Worm (Caenorhabditis elegans) whole organism, L1 larva: ENCODE data around the gene R07B1.7.

Experiments
- C34B4.2 ChIP-seq: sonication (generic microtip); optimal IDR thresholded peaks from 2 replicates; lab custom pipeline; 2017; ENCODE audit warnings: mild to moderate bottlenecking, missing genetic modification characterization, missing compliant biosample characterization
- F16B12.6 ChIP-seq: fragments of 150-350 bp; optimal IDR thresholded peaks from 2 replicates; lab custom pipeline; 2014; ENCODE audit warnings: missing biosample characterization, missing genetic modification characterization
- aha-1 ChIP-seq: fragments of 150-350 bp; optimal IDR thresholded peaks from 2 replicates; lab custom pipeline; 2014; ENCODE audit warnings: missing biosample characterization, missing genetic modification characterization
- aly-2 ChIP-seq: fragments of 150-350 bp; optimal IDR thresholded peaks from 2 replicates; lab custom pipeline; 2014; ENCODE audit warnings: missing biosample characterization, missing genetic modification characterization
- ama-1 ChIP-seq: fragments of 150-350 bp; optimal IDR thresholded peaks from 2 replicates; lab custom pipeline; 2014
- ceh-63 ChIP-seq: fragments of 200-800 bp; sonication (Bioruptor generic); optimal IDR thresholded peaks from 2 replicates; lab custom pipeline; 2018; ENCODE audit warnings: mild to moderate bottlenecking, missing genetic modification characterization, missing compliant biosample characterization
- ces-1 ChIP-seq: fragments of 150-350 bp; optimal IDR thresholded peaks from 2 replicates; lab custom pipeline; 2014; ENCODE audit warnings: missing biosample characterization, missing genetic modification reagents, missing genetic modification characterization
- dpl-1 ChIP-seq, 3 experiments: fragments of 150-350 bp in 2 of 3; sonication (generic microtip) in 1 of 3; optimal IDR thresholded peaks; 2 replicates each; lab custom pipeline; 2014 to 2017; ENCODE audit warnings: missing biosample characterization in 3 of 3, missing genetic modification characterization in 3 of 3, missing genetic modification reagents in 3 of 3
- dsc-1 ChIP-seq: sonication (generic microtip); optimal IDR thresholded peaks from 2 replicates; lab custom pipeline; 2016; ENCODE audit warnings: mild to moderate bottlenecking, missing genetic modification characterization, missing compliant biosample characterization
- efl-3 ChIP-seq: fragments of 200-800 bp; sonication (Bioruptor generic); optimal IDR thresholded peaks from 2 replicates; lab custom pipeline; 2018; ENCODE audit warnings: mild to moderate bottlenecking, missing genetic modification characterization, missing compliant biosample characterization
- egl-13 ChIP-seq: sonication (generic microtip); optimal IDR thresholded peaks from 2 replicates; lab custom pipeline; 2016; ENCODE audit warnings: missing genotype, missing genetic modification reagents, missing genetic modification characterization, missing compliant biosample characterization
- elt-2 ChIP-seq: sonication (generic microtip); optimal IDR thresholded peaks from 2 replicates; lab custom pipeline; 2016; ENCODE audit warnings: missing genetic modification characterization, mild to moderate bottlenecking, inconsistent platforms, missing compliant biosample characterization, missing genetic modification reagents
- fkh-8 ChIP-seq: sonication (generic microtip); optimal IDR thresholded peaks from 2 replicates; lab custom pipeline; 2016; ENCODE audit warnings: mild to moderate bottlenecking, missing genetic modification characterization, missing compliant biosample characterization
- hlh-4 ChIP-seq: sonication (generic microtip); optimal IDR thresholded peaks from 2 replicates; lab custom pipeline; 2016; ENCODE audit warnings: mild to moderate bottlenecking, missing genetic modification characterization, missing compliant biosample characterization
- hpl-2 ChIP-seq: fragments of 150-350 bp; optimal IDR thresholded peaks from 2 replicates; lab custom pipeline; 2014; ENCODE audit warnings: missing biosample characterization, missing genetic modification reagents, missing genetic modification characterization
- isw-1 ChIP-seq: fragments of 200-800 bp; sonication (Bioruptor generic); IDR thresholded peaks from 2 replicates; pipeline ENCODE4 v1.3.6; 2022; ENCODE audit warnings: missing genetic modification characterization, missing compliant biosample characterization
- lin-13 ChIP-seq: fragments of 150-350 bp; optimal IDR thresholded peaks from 2 replicates; lab custom pipeline; 2014; ENCODE audit warnings: missing biosample characterization, missing genetic modification reagents, missing genetic modification characterization
- lin-14 ChIP-seq: fragments of 200-800 bp; sonication (Bioruptor generic); optimal IDR thresholded peaks from 2 replicates; lab custom pipeline; 2018; ENCODE audit warnings: mild to moderate bottlenecking, missing genetic modification characterization, moderate library complexity, missing compliant biosample characterization
- lin-15B ChIP-seq: fragments of 150-350 bp; sonication (generic microtip); optimal IDR thresholded peaks from 3 replicates; lab custom pipeline; 2014; ENCODE audit warnings: missing biosample characterization, missing genetic modification characterization
- lin-35 ChIP-seq, 2 experiments: fragments of 150-350 bp; optimal IDR thresholded peaks; 2 replicates each; lab custom pipeline; 2014; ENCODE audit warnings: missing biosample characterization in 2 of 2, missing genetic modification characterization in 2 of 2, missing genetic modification reagents in 2 of 2
- lir-3 ChIP-seq: sonication (generic microtip); optimal IDR thresholded peaks from 2 replicates; lab custom pipeline; 2016; ENCODE audit warnings: mild to moderate bottlenecking, missing genetic modification characterization, moderate library complexity, missing compliant biosample characterization; ENCODE audit not compliant: poor library complexity
- lsy-2 ChIP-seq, 2 experiments: fragments of 150-350 bp; optimal IDR thresholded peaks; 2 replicates each; lab custom pipeline; 2014; ENCODE audit warnings: missing biosample characterization in 2 of 2, missing genetic modification characterization in 2 of 2
- mab-9 ChIP-seq: fragments of 200-800 bp; sonication (Bioruptor generic); IDR thresholded peaks from 2 replicates; pipeline ENCODE4 v1.3.6; 2022; ENCODE audit warnings: missing genetic modification reagents, missing genetic modification characterization, missing compliant biosample characterization
- mef-2 ChIP-seq: fragments of 150-350 bp; optimal IDR thresholded peaks from 2 replicates; lab custom pipeline; 2014; ENCODE audit warnings: missing biosample characterization, missing genetic modification characterization
- mep-1 ChIP-seq: fragments of 150-350 bp; optimal IDR thresholded peaks from 2 replicates; lab custom pipeline; 2014; ENCODE audit warnings: missing biosample characterization, missing genetic modification characterization
- nhr-19 ChIP-seq: fragments of 200-800 bp; sonication (Bioruptor generic); conservative IDR thresholded peaks from 2 replicates; pipeline ENCODE4 v1.3.6; 2022; ENCODE audit warnings: missing genetic modification characterization, missing compliant biosample characterization
- nhr-20 ChIP-seq: sonication (generic microtip); optimal IDR thresholded peaks from 2 replicates; lab custom pipeline; 2016; ENCODE audit warnings: mild to moderate bottlenecking, missing genetic modification characterization, missing compliant biosample characterization
- nhr-47 ChIP-seq: sonication (generic microtip); optimal IDR thresholded peaks from 2 replicates; lab custom pipeline; 2016; ENCODE audit warnings: mild to moderate bottlenecking, missing genetic modification characterization, moderate library complexity, missing compliant biosample characterization
- nhr-71 ChIP-seq: sonication (generic microtip); optimal IDR thresholded peaks from 2 replicates; lab custom pipeline; 2016; ENCODE audit warnings: mild to moderate bottlenecking, missing genetic modification characterization, moderate library complexity, missing compliant biosample characterization
- nhr-76 ChIP-seq: sonication (generic microtip); optimal IDR thresholded peaks from 2 replicates; lab custom pipeline; 2017; ENCODE audit warnings: missing biosample characterization, missing genetic modification characterization
- nhr-84 ChIP-seq: sonication (generic microtip); optimal IDR thresholded peaks from 2 replicates; lab custom pipeline; 2017; ENCODE audit warnings: missing biosample characterization, missing genetic modification characterization
- nhr-85 ChIP-seq: sonication (generic microtip); peaks from one replicate; lab custom pipeline; 2016; ENCODE audit warnings: missing genetic modification characterization, inconsistent platforms, missing compliant biosample characterization
- pax-3 ChIP-seq: fragments of 200-800 bp; sonication (Bioruptor generic); optimal IDR thresholded peaks from 2 replicates; lab custom pipeline; 2018; ENCODE audit warnings: mild to moderate bottlenecking, missing genetic modification characterization, moderate library complexity, missing compliant biosample characterization
- pqm-1 ChIP-seq: sonication (generic microtip); optimal IDR thresholded peaks from 3 replicates; lab custom pipeline; 2017; ENCODE audit warnings: missing biosample characterization, missing genetic modification characterization
- skn-1 ChIP-seq: fragments of 150-350 bp; optimal IDR thresholded peaks from 2 replicates; lab custom pipeline; 2014; ENCODE audit warnings: missing biosample characterization, missing genetic modification characterization
- snu-23 ChIP-seq: sonication (generic microtip); optimal IDR thresholded peaks from 2 replicates; lab custom pipeline; 2016; ENCODE audit warnings: missing genetic modification characterization, missing compliant biosample characterization
- sox-4 ChIP-seq: sonication (generic microtip); optimal IDR thresholded peaks from 2 replicates; lab custom pipeline; 2016; ENCODE audit warnings: missing genetic modification characterization, missing compliant biosample characterization
- sup-37 ChIP-seq: fragments of 200-800 bp; sonication (Bioruptor generic); optimal IDR thresholded peaks from 2 replicates; lab custom pipeline; 2018; ENCODE audit warnings: mild to moderate bottlenecking, missing genetic modification characterization, missing compliant biosample characterization
- tbx-2 ChIP-seq: sonication (generic microtip); optimal IDR thresholded peaks from 2 replicates; lab custom pipeline; 2016; ENCODE audit warnings: missing genetic modification characterization, missing compliant biosample characterization
- tlp-1 ChIP-seq: fragments of 150-350 bp; optimal IDR thresholded peaks from 2 replicates; lab custom pipeline; 2014; ENCODE audit warnings: missing biosample characterization, missing genetic modification characterization
- unc-62 ChIP-seq: fragments of 150-350 bp; optimal IDR thresholded peaks from 2 replicates; lab custom pipeline; 2014; ENCODE audit warnings: missing biosample characterization, missing genetic modification reagents, missing genetic modification characterization
- vab-15 ChIP-seq: sonication (generic microtip); optimal IDR thresholded peaks from 2 replicates; lab custom pipeline; 2017; ENCODE audit warnings: missing genotype, mild to moderate bottlenecking, missing genetic modification characterization, missing compliant biosample characterization
- ztf-11 ChIP-seq, 2 experiments: sonication (generic microtip); optimal IDR thresholded peaks; 2 replicates each; lab custom pipeline; 2016 to 2017; ENCODE audit warnings: missing genetic modification characterization in 2 of 2, missing biosample characterization in 1 of 2, missing compliant biosample characterization in 1 of 2
- ztf-4 ChIP-seq: fragments of 150-350 bp; optimal IDR thresholded peaks from 2 replicates; lab custom pipeline; 2014; ENCODE audit warnings: missing biosample characterization, missing genetic modification characterization

The R07B1.7 gene

ce11 chrX:9862916-9863624, 5.8 kb upstream of the R07B1.7 start, which contains the start of the genes gst-36 and R07B1.5:
Gene gst-36, minus strand, starts transcription at chrX:9862960.
Gene R07B1.5, plus strand, starts transcription at chrX:9863580.
- TF ChIP-seq ztf-4 (tag; lab: Kevin White, UChicago) (no peak), sox-4 (peak; percentile 3), nhr-20 (peak; percentile 31), elt-2 (tag; lab: Kevin White, UChicago) (peak; percentile 79), fkh-8 (peak; percentile 10), C34B4.2 (tag; lab: Kevin White, UChicago) (no peak), lin-14 (GFP tag; lab: Kevin White, UChicago) (peak; percentile 8), lin-15B (no peak), snu-23 (GFP tag; lab: Kevin White, UChicago) (peak; percentile 46), lin-35 (GFP tag; optimal IDR thresholded peaks at IDR 0.05; lab: Kevin White, UChicago) (peak in 1 of 2 experiments; percentile 14), hpl-2 (no peak), nhr-71 (peak; percentile 44), pqm-1 (tag; lab: Kevin White, UChicago) (peak; percentile 71)
- TF ChIP-seq, all 84 proteins: peak for 9

- TF ChIP-seq ces-1 (GFP tag; lab: Kevin White, UChicago) (no peak), tbx-2 (tag; lab: Kevin White, UChicago) (no peak), nhr-84 (no peak), nhr-76 (tag; lab: Kevin White, UChicago) (no peak), vab-15 (tag; lab: Kevin White, UChicago) (no peak), mab-9 (GFP tag; lab: Robert Waterston, UW) (no peak), aly-2 (tag; lab: Kevin White, UChicago) (no peak), dpl-1 (GFP tag; optimal IDR thresholded peaks at IDR 0.05; lab: Kevin White, UChicago) (no peak), tlp-1 (no peak), mef-2 (no peak), isw-1 (GFP tag; lab: Robert Waterston, UW) (no peak), F16B12.6 (tag; lab: Kevin White, UChicago) (no peak), lin-13 (GFP tag; lab: Kevin White, UChicago) (no peak), nhr-47 (no peak), mep-1 (tag; lab: Kevin White, UChicago) (no peak), skn-1 (tag; lab: Kevin White, UChicago) (no peak), egl-13 (tag; lab: Kevin White, UChicago) (no peak), lsy-2 (tag; optimal IDR thresholded peaks at IDR 0.05; lab: Kevin White, UChicago) (no peak), sup-37 (GFP tag; lab: Kevin White, UChicago) (no peak), pax-3 (tag; lab: Kevin White, UChicago) (no peak)
Measured at ce11 chrX:9866355-9866754, 2.6 kb upstream of the R07B1.7 start, which contains the start of gene R07B1.6. Gene R07B1.6, plus strand, starts transcription at chrX:9866655.

DNA sequence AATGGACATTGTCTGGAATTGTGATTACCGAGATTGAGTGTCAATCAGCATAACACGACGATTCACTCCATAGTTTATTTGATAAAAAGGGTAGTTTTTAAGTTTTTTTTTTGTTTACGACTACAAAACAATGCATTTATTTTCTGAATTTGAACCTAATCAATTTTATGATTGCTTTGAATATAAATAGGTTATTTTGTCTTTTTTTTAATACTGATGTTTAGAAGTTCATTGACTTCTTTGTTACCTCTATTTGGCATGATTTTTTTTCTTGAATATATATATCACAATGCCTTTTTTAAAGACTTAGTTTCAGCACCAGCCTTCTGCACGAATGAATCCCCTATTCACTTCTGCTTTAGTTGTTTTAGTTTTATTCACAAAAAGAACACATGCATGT, 602 bp downstream of the R07B1.7 start, which contains the start of gene R07B1.13:
TSS of gene R07B1.13 (plus strand) at position 301 of the 400 bp plus-strand sequence.
- TF ChIP-seq mep-1 (tag; lab: Kevin White, UChicago): no peak
- TF ChIP-seq hlh-4 (tag; lab: Kevin White, UChicago): no peak
- no peak for TF ChIP-seq dsc-1 (tag; lab: Kevin White, UChicago)
- TF ChIP-seq efl-3: no peak
- no peak for TF ChIP-seq nhr-85
- TF ChIP-seq unc-62: no peak
- no peak for TF ChIP-seq lir-3 (tag; lab: Kevin White, UChicago)
- no peak for TF ChIP-seq ztf-11 (tag; optimal IDR thresholded peaks at IDR 0.05; lab: Kevin White, UChicago)
- no peak for TF ChIP-seq sup-37 (GFP tag; lab: Kevin White, UChicago)
- no peak for TF ChIP-seq ceh-63
- no peak for TF ChIP-seq nhr-19 (GFP tag; lab: Robert Waterston, UW)
- TF ChIP-seq ama-1 (lab: Kevin White, UChicago): no peak
- TF ChIP-seq aly-2 (tag; lab: Kevin White, UChicago): no peak
- no peak for TF ChIP-seq snu-23 (GFP tag; lab: Kevin White, UChicago)
- TF ChIP-seq aha-1 (tag; lab: Kevin White, UChicago): no peak
- no peak for TF ChIP-seq nhr-84
